Worm (Caenorhabditis elegans) whole organism, L4/young adult: ENCODE data around the gene set-15.
A peak's percentile ranks its signal among the peaks of the same experiment; 100 is the strongest.

Experiments used
- W03F9.2 ChIP-seq: fragments of 150-350 bp; optimal IDR thresholded peaks from 2 replicates; lab custom pipeline; 2014; ENCODE audit warnings: missing biosample characterization, missing genetic modification characterization
- dao-5 ChIP-seq: sonication (generic microtip); optimal IDR thresholded peaks from 2 replicates; lab custom pipeline; 2016; ENCODE audit warnings: missing genotype, missing genetic modification characterization, moderate library complexity, missing compliant biosample characterization
- him-1 ChIP-seq: sonication (generic microtip); optimal IDR thresholded peaks from 2 replicates; lab custom pipeline; 2016; ENCODE audit warnings: missing genotype, missing genetic modification reagents, missing genetic modification characterization, missing compliant biosample characterization

The set-15 gene

ce11 chrIV:4780129-4780528, at the start of gene set-15:
set-15 (minus strand) TSS chrIV:4780229.
- TF ChIP-seq W03F9.2 (tag; lab: Kevin White, UChicago): no peak

ce11 chrIV:4829641-4830040, 49.6 kb upstream of the set-15 start:
- TF ChIP-seq him-1: no peak

- TF ChIP-seq dao-5 (no peak), him-1 (no peak), W03F9.2 (tag; lab: Kevin White, UChicago) (no peak)
Measured at ce11 chrIV:4827219-4827618, 47.2 kb upstream of the set-15 start, which contains the start of gene mpz-4. mpz-4 (minus strand) TSS chrIV:4827319.

ce11 chrIV:4821843-4822242, 41.8 kb upstream of the set-15 start:
- no peak for TF ChIP-seq W03F9.2 (tag; lab: Kevin White, UChicago)
- no peak for TF ChIP-seq dao-5
- TF ChIP-seq him-1: no peak

- no peak for TF ChIP-seq dao-5
- TF ChIP-seq him-1: no peak
- TF ChIP-seq W03F9.2 (tag; lab: Kevin White, UChicago): no peak
Measured at ce11 chrIV:4821054-4821453, 41.0 kb upstream of the set-15 start, which contains the start of gene H06H21.8. H06H21.8 (minus strand) TSS chrIV:4821131.

ce11 chrIV:4814185-4814584, 34.2 kb upstream of the set-15 start, which contains the start of gene srw-94:
srw-94 (plus strand) TSS chrIV:4814485.
- TF ChIP-seq him-1 (no peak), dao-5 (no peak), W03F9.2 (tag; lab: Kevin White, UChicago) (no peak)

- TF ChIP-seq dao-5 (no peak), W03F9.2 (tag; lab: Kevin White, UChicago) (no peak), him-1 (no peak)
Measured at ce11 chrIV:4811863-4812262, 31.8 kb upstream of the set-15 start, which contains the start of gene srw-95. srw-95 (plus strand) TSS chrIV:4812075.

- TF ChIP-seq W03F9.2 (tag; lab: Kevin White, UChicago): peak; percentile 91
- TF ChIP-seq dao-5: no peak
Measured at ce11 chrIV:4810377-4810984, 30.5 kb upstream of the set-15 start, which contains the start of gene eif-1.A. eif-1.A (plus strand) TSS chrIV:4810934.

ce11 chrIV:4809813-4810212, 29.8 kb upstream of the set-15 start, which contains the start of gene H06H21.37:
H06H21.37 (minus strand) TSS chrIV:4809974.
- TF ChIP-seq W03F9.2 (tag; lab: Kevin White, UChicago) (no peak), dao-5 (no peak), him-1 (no peak)

- no peak for TF ChIP-seq W03F9.2 (tag; lab: Kevin White, UChicago)
- TF ChIP-seq dao-5: no peak
- no peak for TF ChIP-seq him-1
Measured at ce11 chrIV:4809397-4809796, 29.4 kb upstream of the set-15 start, which contains the start of gene ubxn-6. ubxn-6 (minus strand) TSS chrIV:4809497.

ce11 chrIV:4807219-4807618, 27.2 kb upstream of the set-15 start, which contains the start of gene H06H21.11:
H06H21.11 (minus strand) TSS chrIV:4807319.
- no peak for TF ChIP-seq dao-5
- TF ChIP-seq W03F9.2 (tag; lab: Kevin White, UChicago): no peak
- TF ChIP-seq him-1: no peak

- no peak for TF ChIP-seq him-1
- no peak for TF ChIP-seq W03F9.2 (tag; lab: Kevin White, UChicago)
- no peak for TF ChIP-seq dao-5
Measured at ce11 chrIV:4806486-4806885, 26.5 kb upstream of the set-15 start, which contains the start of gene dpf-5. dpf-5 (minus strand) TSS chrIV:4806586.

ce11 chrIV:4802494-4802893, 22.5 kb upstream of the set-15 start, which contains the start of gene dpf-7:
dpf-7 (minus strand) TSS chrIV:4802594.
- TF ChIP-seq dao-5 (no peak), W03F9.2 (tag; lab: Kevin White, UChicago) (no peak), him-1 (no peak)

- peak; percentile 9 for TF ChIP-seq W03F9.2 (tag; lab: Kevin White, UChicago)
- no peak for TF ChIP-seq him-1
- TF ChIP-seq dao-5: no peak
Measured at ce11 chrIV:4799114-4799513, 19.1 kb upstream of the set-15 start, which contains the start of gene eor-1. eor-1 (minus strand) TSS chrIV:4799178.

ce11 chrIV:4795111-4795510, 15.1 kb upstream of the set-15 start:
- TF ChIP-seq W03F9.2 (tag; lab: Kevin White, UChicago) (no peak), dao-5 (no peak), him-1 (no peak)
